Fruit fly (Drosophila melanogaster): ENCODE measurements around the gene CG14551.

CG14551 gene

dm6 chr3R:26014262-26014833 lies 48.5 kb downstream of the CG14551 start, which contains the start of gene Kaz-m1:
Gene Kaz-m1, plus strand, starts transcription at chr3R:26014721.
- TF ChIP-seq CG14711 (tag; optimal IDR thresholded peaks at IDR 0.05) = peak; percentile 28
- peak; percentile 34 for TF ChIP-seq CG11617 (GFP tag; optimal IDR thresholded peaks at IDR 0.05)
- no peak for TF ChIP-seq ovo (GFP tag; optimal IDR thresholded peaks at IDR 0.05)
- TF ChIP-seq bab1 (GFP tag; optimal IDR thresholded peaks at IDR 0.05) = no peak
- TF ChIP-seq CG7101 (tag; optimal IDR thresholded peaks at IDR 0.05) = peak; percentile 28
- TF ChIP-seq CG12768 (GFP tag; optimal IDR thresholded peaks at IDR 0.05) = no peak
- no peak for TF ChIP-seq Crg-1 (GFP tag; optimal IDR thresholded peaks at IDR 0.05)
- no peak for TF ChIP-seq CG7045 (GFP tag; optimal IDR thresholded peaks at IDR 0.05)

- no peak for TF ChIP-seq CG14711 (tag; optimal IDR thresholded peaks at IDR 0.05)
- no peak for TF ChIP-seq CG33017 (tag; optimal IDR thresholded peaks at IDR 0.05)
- TF ChIP-seq CG12768 (GFP tag; optimal IDR thresholded peaks at IDR 0.05) = no peak
- no peak for TF ChIP-seq Hr96 (GFP tag; optimal IDR thresholded peaks at IDR 0.05)
- no peak for TF ChIP-seq CG1620 (GFP tag; optimal IDR thresholded peaks at IDR 0.05)
- no peak for TF ChIP-seq CG7045 (GFP tag; optimal IDR thresholded peaks at IDR 0.05)
- no peak for TF ChIP-seq CG11617 (GFP tag; optimal IDR thresholded peaks at IDR 0.05)
- TF ChIP-seq kay (GFP tag; ENCODE audit: borderline replicate concordance) = no peak
- TF ChIP-seq CG7101 (tag; optimal IDR thresholded peaks at IDR 0.05) = no peak
- TF ChIP-seq cic (GFP tag; optimal IDR thresholded peaks at IDR 0.05) = no peak
- no peak for TF ChIP-seq Crg-1 (GFP tag; optimal IDR thresholded peaks at IDR 0.05)
- TF ChIP-seq Clk (GFP tag; optimal IDR thresholded peaks at IDR 0.05) = no peak
- no peak for TF ChIP-seq cnc (optimal IDR thresholded peaks at IDR 0.05)
These were observed 49.2 kb downstream of the CG14551 start for dm6 chr3R:26013664-26013948.

- TF ChIP-seq tj (GFP tag; optimal IDR thresholded peaks at IDR 0.05) (peak; percentile 42), CG12768 (GFP tag; optimal IDR thresholded peaks at IDR 0.05) (no peak), pad (GFP tag; optimal IDR thresholded peaks at IDR 0.05) (no peak), CG33017 (tag; optimal IDR thresholded peaks at IDR 0.05) (no peak), Mnt (GFP tag; optimal IDR thresholded peaks at IDR 0.05) (no peak), cic (GFP tag; optimal IDR thresholded peaks at IDR 0.05) (no peak)
These were observed 49.8 kb downstream of the CG14551 start for dm6 chr3R:26012801-26013663.

dm6 chr3R:26012288-26012687 lies 50.5 kb downstream of the CG14551 start:
- TF ChIP-seq kay (GFP tag; ENCODE audit: borderline replicate concordance) (no peak), Clk (GFP tag; optimal IDR thresholded peaks at IDR 0.05) (no peak), CG7045 (GFP tag; optimal IDR thresholded peaks at IDR 0.05) (no peak), CG5204 (GFP tag; optimal IDR thresholded peaks at IDR 0.05) (no peak), CG12768 (GFP tag; optimal IDR thresholded peaks at IDR 0.05) (no peak), CG7101 (tag; optimal IDR thresholded peaks at IDR 0.05) (no peak), CG33017 (tag; optimal IDR thresholded peaks at IDR 0.05) (no peak), CG14711 (tag; optimal IDR thresholded peaks at IDR 0.05) (no peak), tj (GFP tag; optimal IDR thresholded peaks at IDR 0.05) (no peak), CG1620 (GFP tag; optimal IDR thresholded peaks at IDR 0.05) (no peak), cic (GFP tag; optimal IDR thresholded peaks at IDR 0.05) (no peak), Hr96 (GFP tag; optimal IDR thresholded peaks at IDR 0.05) (no peak)

- TF ChIP-seq CG33017 (tag; optimal IDR thresholded peaks at IDR 0.05) (no peak), cnc (optimal IDR thresholded peaks at IDR 0.05) (no peak), kay (GFP tag; ENCODE audit: borderline replicate concordance) (no peak), Mnt (GFP tag; optimal IDR thresholded peaks at IDR 0.05) (no peak), ovo (GFP tag; optimal IDR thresholded peaks at IDR 0.05) (no peak), cic (GFP tag; optimal IDR thresholded peaks at IDR 0.05) (no peak), Hr96 (GFP tag; optimal IDR thresholded peaks at IDR 0.05) (no peak), bab1 (GFP tag; optimal IDR thresholded peaks at IDR 0.05) (no peak), toe (GFP tag; optimal IDR thresholded peaks at IDR 0.05) (no peak), Crg-1 (GFP tag; optimal IDR thresholded peaks at IDR 0.05) (no peak), CG7045 (GFP tag; optimal IDR thresholded peaks at IDR 0.05) (no peak), tj (GFP tag; optimal IDR thresholded peaks at IDR 0.05) (no peak), CG5204 (GFP tag; optimal IDR thresholded peaks at IDR 0.05) (no peak), pad (GFP tag; optimal IDR thresholded peaks at IDR 0.05) (no peak), CG14711 (tag; optimal IDR thresholded peaks at IDR 0.05) (no peak), CG11617 (GFP tag; optimal IDR thresholded peaks at IDR 0.05) (no peak)
These were observed 51.3 kb downstream of the CG14551 start for dm6 chr3R:26011542-26011941.

All from whole organism, adult.